Fruit fly (Drosophila melanogaster): Measurements from ENCODE around the gene CG13048.

Gene CG13048

DNA sequence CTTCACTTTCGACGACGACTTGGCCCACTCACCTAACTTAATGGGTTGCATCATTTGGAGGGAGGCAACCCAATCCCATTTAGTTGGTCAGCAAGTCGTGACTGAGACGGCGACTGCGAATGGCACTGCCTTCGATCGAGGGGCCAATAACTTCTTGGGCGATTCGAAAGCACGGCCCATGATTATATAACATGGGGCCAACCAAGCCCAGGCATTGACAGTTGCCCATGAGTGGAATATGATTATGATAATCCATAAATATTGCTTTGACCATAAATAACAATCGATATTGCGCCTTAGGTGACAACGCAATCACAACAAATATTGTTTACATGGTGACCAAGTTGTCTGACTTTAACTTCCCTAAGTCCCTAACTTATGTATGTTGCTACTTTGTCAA, at the start of gene CG13048:
Gene CG13048 (minus strand): TSS at position 101 of the 400 bp plus-strand sequence.
- TF ChIP-seq CG34406 (GFP tag; optimal IDR thresholded peaks at IDR 0.05), result no peak
- no peak for TF ChIP-seq spab (GFP tag; optimal IDR thresholded peaks at IDR 0.05)
- TF ChIP-seq CG6276 (GFP tag; optimal IDR thresholded peaks at IDR 0.05), result no peak
- no peak for TF ChIP-seq CG9139 (GFP tag; optimal IDR thresholded peaks at IDR 0.05)
- TF ChIP-seq Ets96B (tag; optimal IDR thresholded peaks at IDR 0.05), result no peak
- TF ChIP-seq acj6 (GFP tag; optimal IDR thresholded peaks at IDR 0.05), result no peak
- no peak for TF ChIP-seq CG15336 (GFP tag; IDR thresholded peaks at IDR 0.05)
- TF ChIP-seq CG7368 (GFP tag; optimal IDR thresholded peaks at IDR 0.05), result no peak
- no peak for TF ChIP-seq CG6808 (GFP tag; optimal IDR thresholded peaks at IDR 0.05)
- TF ChIP-seq esn (GFP tag; optimal IDR thresholded peaks at IDR 0.05), result no peak
- no peak for TF ChIP-seq net (GFP tag; optimal IDR thresholded peaks at IDR 0.05)
- TF ChIP-seq OdsH (GFP tag; optimal IDR thresholded peaks at IDR 0.05), result no peak
- no peak for TF ChIP-seq CG8632 (GFP tag; optimal IDR thresholded peaks at IDR 0.05)

DNA sequence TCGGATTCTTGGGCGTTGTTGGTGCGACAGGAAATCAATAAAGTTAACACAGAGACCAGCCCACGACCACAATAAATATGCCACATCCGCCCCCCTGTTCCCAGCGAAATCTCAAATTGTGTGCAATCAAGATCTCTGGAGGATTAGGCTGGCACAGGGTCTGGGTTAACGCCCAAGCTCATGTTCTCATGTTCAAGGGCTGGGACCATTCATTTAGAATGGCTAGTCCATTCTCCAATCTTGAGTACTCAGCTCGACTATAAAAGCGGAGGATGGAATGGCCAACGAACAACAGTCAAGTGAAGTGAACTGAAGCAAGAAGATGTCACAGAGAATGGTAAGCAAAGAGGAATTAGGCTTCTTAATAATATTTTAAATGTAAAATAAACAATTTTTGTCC, 49.3 kb upstream of the CG13048 start, which contains the start of gene CG13056:
Gene CG13056 (plus strand): TSS at position 301 of the 400 bp plus-strand sequence.
- TF ChIP-seq CG32006 (GFP tag; optimal IDR thresholded peaks at IDR 0.05), result no peak
- TF ChIP-seq ss (GFP tag; optimal IDR thresholded peaks at IDR 0.05), result no peak
- no peak for TF ChIP-seq Ets21C (GFP tag; optimal IDR thresholded peaks at IDR 0.05)
- no peak for TF ChIP-seq CG3032 (tag; optimal IDR thresholded peaks at IDR 0.05)
- TF ChIP-seq spab (GFP tag; optimal IDR thresholded peaks at IDR 0.05), result no peak
- no peak for TF ChIP-seq Sox102F (GFP tag; optimal IDR thresholded peaks at IDR 0.05)
- TF ChIP-seq vri (GFP tag; optimal IDR thresholded peaks at IDR 0.05), result no peak

DNA sequence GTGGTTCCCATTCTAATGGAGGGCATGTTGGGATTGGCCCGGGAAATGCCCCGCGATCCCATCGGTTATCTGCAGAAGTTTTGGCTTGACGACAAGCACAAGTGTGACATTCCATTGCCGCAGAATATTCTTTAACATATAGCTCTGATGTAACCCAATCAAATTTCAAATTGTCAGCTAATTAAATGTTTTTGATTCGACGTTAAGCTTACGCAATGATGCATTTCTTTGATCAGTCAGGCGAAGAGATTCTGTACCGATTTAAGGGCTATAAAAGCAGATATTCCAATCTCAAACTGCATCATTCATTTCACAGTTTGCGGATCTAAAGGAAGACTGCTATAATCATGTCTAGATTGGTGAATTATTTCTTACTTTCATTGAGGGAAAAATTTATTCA, 47.9 kb upstream of the CG13048 start, which contains the start of gene retinin:
Gene retinin (plus strand): TSS at position 301 of the 400 bp plus-strand sequence.
- no peak for TF ChIP-seq Met (GFP tag; optimal IDR thresholded peaks at IDR 0.05)
- no peak for TF ChIP-seq OdsH (GFP tag; optimal IDR thresholded peaks at IDR 0.05)
- TF ChIP-seq ss (GFP tag; optimal IDR thresholded peaks at IDR 0.05), result no peak
- no peak for TF ChIP-seq CG11902 (GFP tag; optimal IDR thresholded peaks at IDR 0.05)
- TF ChIP-seq eg (GFP tag; IDR thresholded peaks at IDR 0.05), result no peak
- no peak for TF ChIP-seq cyc (GFP tag; optimal IDR thresholded peaks at IDR 0.05)
- no peak for TF ChIP-seq CG6276 (GFP tag; optimal IDR thresholded peaks at IDR 0.05)
- no peak for TF ChIP-seq fkh (GFP tag; optimal IDR thresholded peaks at IDR 0.05)
- no peak for TF ChIP-seq acj6 (GFP tag; optimal IDR thresholded peaks at IDR 0.05)
- no peak for TF ChIP-seq fd59A (GFP tag; optimal IDR thresholded peaks at IDR 0.05)
- no peak for TF ChIP-seq Sox15 (GFP tag; optimal IDR thresholded peaks at IDR 0.05)
- no peak for TF ChIP-seq fd85E (GFP tag; optimal IDR thresholded peaks at IDR 0.05)

DNA sequence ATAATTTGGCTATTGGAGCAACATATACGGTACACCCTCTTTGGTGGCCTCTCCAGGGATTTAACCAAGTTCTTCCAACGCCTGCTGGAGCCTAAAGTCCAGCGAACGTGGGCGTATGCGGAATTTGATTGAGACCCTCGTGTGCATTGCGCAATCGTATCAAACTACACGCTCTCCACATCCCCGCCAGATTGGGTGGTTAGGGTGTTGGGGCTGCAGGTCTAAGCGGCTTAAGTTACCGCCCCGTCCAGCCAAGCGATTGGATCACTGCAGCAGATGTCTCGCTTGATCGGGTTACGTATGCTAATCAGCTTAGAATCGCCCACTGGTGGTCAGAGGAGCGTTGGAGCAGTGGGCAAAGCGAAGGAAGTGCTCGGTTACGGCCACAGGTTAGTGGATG, 47.0 kb upstream of the CG13048 start, which contains the start of gene CG33060:
Gene CG33060 (plus strand): TSS at position 301 of the 400 bp plus-strand sequence.
- TF ChIP-seq lz (GFP tag; optimal IDR thresholded peaks at IDR 0.05), result no peak
- TF ChIP-seq Hr38 (GFP tag; optimal IDR thresholded peaks at IDR 0.05), result no peak
- no peak for TF ChIP-seq CG6854 (GFP tag; optimal IDR thresholded peaks at IDR 0.05)
- no peak for TF ChIP-seq esn (GFP tag; optimal IDR thresholded peaks at IDR 0.05)
- TF ChIP-seq Ets21C (GFP tag; optimal IDR thresholded peaks at IDR 0.05), result no peak
- no peak for TF ChIP-seq vri (GFP tag; optimal IDR thresholded peaks at IDR 0.05)
- no peak for TF ChIP-seq fd59A (GFP tag; optimal IDR thresholded peaks at IDR 0.05)
- no peak for TF ChIP-seq Hr4 (GFP tag; optimal IDR thresholded peaks at IDR 0.05)
- TF ChIP-seq Lpt (GFP tag; optimal IDR thresholded peaks at IDR 0.05), result no peak
- TF ChIP-seq Eip78C (GFP tag), result no peak
- TF ChIP-seq Hr39 (GFP tag; optimal IDR thresholded peaks at IDR 0.05), result no peak
- TF ChIP-seq salr (GFP tag; optimal IDR thresholded peaks at IDR 0.05), result no peak
- TF ChIP-seq topi (GFP tag; optimal IDR thresholded peaks at IDR 0.05), result no peak
- no peak for TF ChIP-seq CG8319 (GFP tag; optimal IDR thresholded peaks at IDR 0.05)
- no peak for TF ChIP-seq Sox14 (GFP tag; optimal IDR thresholded peaks at IDR 0.05)
- TF ChIP-seq dsx (GFP tag; optimal IDR thresholded peaks at IDR 0.05; ENCODE audit: poor library complexity, severe bottlenecking), result no peak
- no peak for TF ChIP-seq CG6163 (GFP tag; IDR thresholded peaks at IDR 0.05)

Measured in whole organism, prepupa.